Comparison of ENCODE assay signal across 1 fruit fly cellular context in genomic region chr2L:20476718-20477277, dm6.
TF ChIP-seq lines count a peak whose summit lies in the region.

No protein-coding gene starts in this region.

TF ChIP-seq in whole organism, embryonic, 481 proteins besides CTCF, POLR2A, EP300 and RAD21 (continued from another document):
- no peak for TF ChIP-seq hkb (optimal IDR thresholded peaks at IDR 0.05; lab: Kevin White, UChicago)
- no peak for TF ChIP-seq hkb (GFP tag; IDR thresholded peaks at IDR 0.05; lab: Robert Waterston, UW)
- TF ChIP-seq salm (tag; optimal IDR thresholded peaks at IDR 0.05; lab: Kevin White, UChicago) = no peak
- TF ChIP-seq cwo (GFP tag; optimal IDR thresholded peaks at IDR 0.05; lab: Kevin White, UChicago) = no peak
- TF ChIP-seq ab (GFP tag; optimal IDR thresholded peaks at IDR 0.05; lab: Kevin White, UChicago) = no peak
- no peak for TF ChIP-seq Ets65A (GFP tag; lab: Kevin White, UChicago)
- TF ChIP-seq CG2199 (GFP tag; IDR thresholded peaks at IDR 0.05; lab: Robert Waterston, UW) = 0 out of 3 replicates have a peak, but pooled peaks have one; percentile 44
- peak; percentile 45 for TF ChIP-seq kni (GFP tag; optimal IDR thresholded peaks at IDR 0.05; lab: Kevin White, UChicago)
- no peak for TF ChIP-seq CG11093 (GFP tag; IDR thresholded peaks at IDR 0.05; lab: Robert Waterston, UW)
- TF ChIP-seq crol (GFP tag; IDR thresholded peaks at IDR 0.05; lab: Robert Waterston, UW) = peak; percentile 46; the same call in 1 of the 2 replicates
- TF ChIP-seq CG7963 (GFP tag; IDR thresholded peaks at IDR 0.05; lab: Robert Waterston, UW; ENCODE audit: partially characterized antibody) = no peak
- no peak for TF ChIP-seq fd96Cb (tag; optimal IDR thresholded peaks at IDR 0.05; lab: Kevin White, UChicago)
- TF ChIP-seq twi (tag; optimal IDR thresholded peaks at IDR 0.05; lab: Kevin White, UChicago) = peak; percentile 98
- TF ChIP-seq CG11695 (GFP tag; IDR thresholded peaks at IDR 0.05; lab: Robert Waterston, UW) = no peak
- TF ChIP-seq Dref (GFP tag; IDR thresholded peaks at IDR 0.05; lab: Robert Waterston, UW) = no peak
- TF ChIP-seq CG6765 (GFP tag; optimal IDR thresholded peaks at IDR 0.05; lab: Kevin White, UChicago) = no peak
- TF ChIP-seq CG13624 (GFP tag; optimal IDR thresholded peaks at IDR 0.05; lab: Kevin White, UChicago) = no peak
- no peak for TF ChIP-seq Optix (GFP tag; IDR thresholded peaks at IDR 0.05; lab: Robert Waterston, UW)
- TF ChIP-seq lmd (GFP tag; IDR thresholded peaks at IDR 0.05; lab: Robert Waterston, UW) = peak; percentile 56
- peak; percentile 29 for TF ChIP-seq HLHmδ (GFP tag; optimal IDR thresholded peaks at IDR 0.05; lab: Kevin White, UChicago)
- TF ChIP-seq kah (GFP tag; optimal IDR thresholded peaks at IDR 0.05; lab: Kevin White, UChicago) = peak; percentile 4
- no peak for TF ChIP-seq vfl (GFP tag; optimal IDR thresholded peaks at IDR 0.05; lab: Kevin White, UChicago)
- no peak for TF ChIP-seq CG17568 (GFP tag; optimal IDR thresholded peaks at IDR 0.05; lab: Kevin White, UChicago)
- TF ChIP-seq zen (tag; optimal IDR thresholded peaks at IDR 0.05; lab: Kevin White, UChicago) = peak; percentile 31
- no peak for TF ChIP-seq NC2α (GFP tag; optimal IDR thresholded peaks at IDR 0.05; lab: Kevin White, UChicago)
- 0 out of 4 replicates have a peak, but pooled peaks have one; percentile 15 for TF ChIP-seq chinmo (GFP tag; IDR thresholded peaks at IDR 0.05; lab: Robert Waterston, UW; ENCODE audit: partially characterized antibody)
- TF ChIP-seq onecut (GFP tag; IDR thresholded peaks at IDR 0.05; lab: Robert Waterston, UW) = no peak
- no peak for TF ChIP-seq fu2 (GFP tag; optimal IDR thresholded peaks at IDR 0.05; lab: Kevin White, UChicago)
- TF ChIP-seq CG1832 (GFP tag; optimal IDR thresholded peaks at IDR 0.05; lab: Kevin White, UChicago) = no peak
- no peak for TF ChIP-seq CG10431 (GFP tag; optimal IDR thresholded peaks at IDR 0.05; lab: Kevin White, UChicago)
- no peak for TF ChIP-seq bbx (GFP tag; IDR thresholded peaks at IDR 0.05; lab: Robert Waterston, UW; ENCODE audit: partially characterized antibody)
- no peak for TF ChIP-seq odd (GFP tag; optimal IDR thresholded peaks at IDR 0.05; lab: Kevin White, UChicago)
- no peak for TF ChIP-seq lov (optimal IDR thresholded peaks at IDR 0.05; lab: Kevin White, UChicago)
- 0 out of 3 replicates have a peak, but pooled peaks have one; percentile 46 for TF ChIP-seq lov (GFP tag; IDR thresholded peaks at IDR 0.05; lab: Robert Waterston, UW)
- peak; percentile 32 for TF ChIP-seq sens (GFP tag; lab: Kevin White, UChicago)
- no peak for TF ChIP-seq Oli (tag; optimal IDR thresholded peaks at IDR 0.05; lab: Kevin White, UChicago)
- TF ChIP-seq chn (GFP tag; optimal IDR thresholded peaks at IDR 0.05; lab: Kevin White, UChicago) = no peak
- no peak for TF ChIP-seq yki (optimal IDR thresholded peaks at IDR 0.05; lab: Kevin White, UChicago)
- no peak for TF ChIP-seq phol (tag; optimal IDR thresholded peaks at IDR 0.05; lab: Kevin White, UChicago)
- peak; percentile 41 for TF ChIP-seq pros (GFP tag; optimal IDR thresholded peaks at IDR 0.05; lab: Kevin White, UChicago)
- no peak for TF ChIP-seq cg (GFP tag; optimal IDR thresholded peaks at IDR 0.05; lab: Kevin White, UChicago)
- TF ChIP-seq Myb (GFP tag; optimal IDR thresholded peaks at IDR 0.05; lab: Kevin White, UChicago) = no peak
- TF ChIP-seq Blimp-1 (GFP tag; optimal IDR thresholded peaks at IDR 0.05; lab: Kevin White, UChicago) = no peak
- no peak for TF ChIP-seq ems (GFP tag; optimal IDR thresholded peaks at IDR 0.05; lab: Kevin White, UChicago)
- TF ChIP-seq toy (GFP tag; IDR thresholded peaks at IDR 0.05; lab: Robert Waterston, UW) = no peak
- TF ChIP-seq CG14014 (GFP tag; IDR thresholded peaks at IDR 0.05; lab: Robert Waterston, UW) = no peak
- TF ChIP-seq B-H2 (GFP tag; optimal IDR thresholded peaks at IDR 0.05; lab: Kevin White, UChicago) = no peak
- 0 out of 2 replicates have a peak, but pooled peaks have one; percentile 37 for TF ChIP-seq CG10959 (GFP tag; IDR thresholded peaks at IDR 0.05; lab: Robert Waterston, UW)
